Fruit fly (Drosophila melanogaster) Kc167 (cell line): ENCODE results near the gene Nak.

Experiments
- Sin3A ChIP-seq: fragments of >200 bp; optimal IDR thresholded peaks from 2 replicates; lab custom pipeline; 2018; ENCODE audit warnings: missing external identifiers
- h ChIP-seq: fragments of >200 bp; optimal IDR thresholded peaks from 3 replicates; lab custom pipeline; 2018; ENCODE audit warnings: missing external identifiers
- psq ChIP-seq: fragments of >200 bp; optimal IDR thresholded peaks from 2 replicates; lab custom pipeline; 2017; ENCODE audit warnings: missing external identifiers
- ttk ChIP-seq: sonication (Bioruptor generic); optimal IDR thresholded peaks from 2 replicates; lab custom pipeline; 2017; ENCODE audit warnings: missing external identifiers

- no peak for TF ChIP-seq psq
- TF ChIP-seq ttk, result no peak
- TF ChIP-seq Sin3A, result no peak
- TF ChIP-seq h (lab: Kevin White, UChicago), result no peak
These were observed 44.3 kb upstream of the Nak start for dm6 chr2L:19012776-19013328.
